Worm (Caenorhabditis elegans) whole organism, midembryonic: ENCODE results near the gene nhr-216.

Source experiments
- T22C8.4 ChIP-seq: fragments of 200-800 bp; sonication (Bioruptor generic); IDR thresholded peaks from 2 replicates; pipeline ENCODE4 v1.3.6; 2022; ENCODE audit warnings: missing genetic modification characterization, missing compliant biosample characterization
- cog-1 ChIP-seq: sonication (generic microtip); optimal IDR thresholded peaks from 2 replicates; lab custom pipeline; 2016; ENCODE audit warnings: missing genetic modification characterization, missing compliant biosample characterization
- flt-1 ChIP-seq: fragments of 200-800 bp; sonication (Bioruptor generic); IDR thresholded peaks from 2 replicates; pipeline ENCODE4 v1.3.6; 2022; ENCODE audit warnings: missing genetic modification characterization, missing compliant biosample characterization
- med-1 ChIP-seq: sonication (generic microtip); optimal IDR thresholded peaks from 2 replicates; lab custom pipeline; 2017; ENCODE audit warnings: missing genetic modification characterization, mild to moderate bottlenecking, missing compliant biosample characterization, antibody characterized with exemption, missing genetic modification reagents; ENCODE audit not compliant: insufficient read depth
- ref-1 ChIP-seq: fragments of 200-800 bp; sonication (Bioruptor generic); conservative IDR thresholded peaks from 2 replicates; pipeline ENCODE4 v1.3.6; 2022; ENCODE audit warnings: missing genetic modification reagents, missing genetic modification characterization, missing compliant biosample characterization
- tab-1 ChIP-seq: fragments of 200-800 bp; sonication (Bioruptor generic); IDR thresholded peaks from 2 replicates; pipeline ENCODE4 v1.3.6; 2022; ENCODE audit warnings: missing genetic modification characterization, missing compliant biosample characterization
- ztf-23 ChIP-seq: fragments of 200-800 bp; sonication (Bioruptor generic); IDR thresholded peaks from 2 replicates; pipeline ENCODE4 v1.3.6; 2022; ENCODE audit warnings: missing genetic modification reagents, missing genetic modification characterization, missing compliant biosample characterization
- ztf-29 ChIP-seq: fragments of 200-800 bp; sonication (Bioruptor generic); IDR thresholded peaks from 2 replicates; pipeline ENCODE4 v1.3.6; 2022; ENCODE audit warnings: missing genetic modification reagents, missing genetic modification characterization, missing compliant biosample characterization

- TF ChIP-seq tab-1: no peak
- TF ChIP-seq flt-1 (GFP tag; lab: Robert Waterston, UW): no peak
- TF ChIP-seq med-1 (GFP tag; lab: Kevin White, UChicago): no peak
- TF ChIP-seq cog-1 (tag; lab: Kevin White, UChicago): no peak
- TF ChIP-seq ref-1 (GFP tag; lab: Robert Waterston, UW): no peak
- no peak for TF ChIP-seq ztf-29 (GFP tag; lab: Robert Waterston, UW)
- TF ChIP-seq T22C8.4 (GFP tag; lab: Robert Waterston, UW): no peak
- no peak for TF ChIP-seq ztf-23
Measured at ce11 chrV:5311635-5312034, 47.0 kb downstream of the nhr-216 start, which contains the start of gene C10G8.4.
